Fruit fly (Drosophila melanogaster): ENCODE measurements around the gene CG33120.
A peak's percentile ranks its signal among the peaks of the same experiment; 100 is the strongest.

- TF ChIP-seq CG8159 (tag; optimal IDR thresholded peaks at IDR 0.05): no peak
- TF ChIP-seq CG10348 (GFP tag; IDR thresholded peaks at IDR 0.05): no peak
- TF ChIP-seq CG32121 (GFP tag; IDR thresholded peaks at IDR 0.05): 0 out of 2 replicates have a peak, but pooled peaks have one; percentile 20
- peak; percentile 80 for TF ChIP-seq EcR (GFP tag; optimal IDR thresholded peaks at IDR 0.05)
- no peak for TF ChIP-seq CG9948 (tag; optimal IDR thresholded peaks at IDR 0.05)
- TF ChIP-seq CG17806 (tag; optimal IDR thresholded peaks at IDR 0.05): no peak
- no peak for TF ChIP-seq fd96Ca (GFP tag; IDR thresholded peaks at IDR 0.05)
- no peak for TF ChIP-seq CG14655 (GFP tag; optimal IDR thresholded peaks at IDR 0.05)
- TF ChIP-seq CG34367 (tag; optimal IDR thresholded peaks at IDR 0.05): no peak
- TF ChIP-seq gl (tag; optimal IDR thresholded peaks at IDR 0.05): no peak
- TF ChIP-seq Ets98B (GFP tag; IDR thresholded peaks at IDR 0.05): peak; percentile 31; the same call in 1 of the 2 replicates
Observed at dm6 chr2L:18823243-18823803, 21.1 kb downstream of the CG33120 start, which contains the start of gene Ugt36D1.
